Worm (Caenorhabditis elegans) whole organism, young adult: ENCODE measurements around the gene C28H8.3.

Experiments
- B0019.2 ChIP-seq: fragments of 200-800 bp; sonication (Bioruptor generic); conservative IDR thresholded peaks from 2 replicates; pipeline ENCODE4 v1.3.6; 2022; ENCODE audit warnings: missing genetic modification reagents, missing genetic modification characterization, missing compliant biosample characterization
- B0035.1 ChIP-seq: sonication (generic microtip); optimal IDR thresholded peaks from 2 replicates; lab custom pipeline; 2016; ENCODE audit warnings: missing genetic modification characterization, mild to moderate bottlenecking, missing compliant biosample characterization, missing genotype, missing genetic modification reagents
- C06A6.2 ChIP-seq: fragments of 200-800 bp; sonication (Bioruptor generic); conservative IDR thresholded peaks from 2 replicates; pipeline ENCODE4 v1.3.6; 2022; ENCODE audit warnings: missing genetic modification characterization, missing compliant biosample characterization
- D2030.7 ChIP-seq: fragments of 200-800 bp; sonication (Bioruptor generic); IDR thresholded peaks from 2 replicates; pipeline ENCODE4 v1.3.6; 2022; ENCODE audit warnings: missing genetic modification reagents, missing genetic modification characterization, missing compliant biosample characterization
- F33H1.4 ChIP-seq: fragments of 200-800 bp; sonication (Bioruptor generic); IDR thresholded peaks from 2 replicates; pipeline ENCODE4 v1.3.6; 2022; ENCODE audit warnings: missing genetic modification reagents, missing genetic modification characterization, missing compliant biosample characterization
- F37B4.10 ChIP-seq: fragments of 200-800 bp; sonication (Bioruptor generic); IDR thresholded peaks from 2 replicates; pipeline ENCODE4 v1.3.6; 2022; ENCODE audit warnings: missing genetic modification characterization, missing compliant biosample characterization
- F39B2.1 ChIP-seq: fragments of 200-800 bp; sonication (Bioruptor generic); IDR thresholded peaks from 2 replicates; pipeline ENCODE4 v1.3.6; 2022; ENCODE audit warnings: missing genetic modification reagents, missing genetic modification characterization, missing compliant biosample characterization
- F55B11.4 ChIP-seq: sonication (generic microtip); optimal IDR thresholded peaks from 2 replicates; lab custom pipeline; 2016; ENCODE audit warnings: missing compliant biosample characterization, missing genetic modification characterization, borderline replicate concordance; ENCODE audit not compliant: insufficient read depth
- K11D2.4 ChIP-seq: fragments of 200-800 bp; sonication (Bioruptor generic); IDR thresholded peaks from 2 replicates; pipeline ENCODE4 v1.3.6; 2022; ENCODE audit warnings: missing genetic modification reagents, missing genetic modification characterization, missing compliant biosample characterization
- K12H6.12 ChIP-seq: fragments of 200-800 bp; sonication (Bioruptor generic); optimal IDR thresholded peaks from 2 replicates; lab custom pipeline; 2018; ENCODE audit warnings: mild to moderate bottlenecking, missing genetic modification characterization, missing compliant biosample characterization
- T07F8.4 ChIP-seq: sonication (generic microtip); optimal IDR thresholded peaks from 2 replicates; lab custom pipeline; 2016; ENCODE audit warnings: mild to moderate bottlenecking, missing genetic modification characterization, moderate library complexity, missing compliant biosample characterization
- Y56A3A.18 ChIP-seq: fragments of 200-800 bp; sonication (Bioruptor generic); IDR thresholded peaks from 2 replicates; pipeline ENCODE4 v1.3.6; 2022; ENCODE audit warnings: missing genetic modification reagents, missing genetic modification characterization, missing compliant biosample characterization
- akir-1 ChIP-seq: fragments of 200-800 bp; sonication (Bioruptor generic); optimal IDR thresholded peaks from 2 replicates; lab custom pipeline; 2018; ENCODE audit warnings: mild to moderate bottlenecking, missing genetic modification characterization, moderate library complexity, missing compliant biosample characterization
- aptf-2 ChIP-seq: fragments of 200-800 bp; sonication (Bioruptor generic); conservative IDR thresholded peaks from 2 replicates; pipeline ENCODE4 v1.3.6; 2022; ENCODE audit warnings: missing genetic modification reagents, missing genetic modification characterization, missing compliant biosample characterization
- athp-1 ChIP-seq: sonication (generic microtip); optimal IDR thresholded peaks from 2 replicates; lab custom pipeline; 2017; ENCODE audit warnings: mild to moderate bottlenecking, missing genetic modification characterization, missing compliant biosample characterization
- attf-6 ChIP-seq: fragments of 200-800 bp; sonication (Bioruptor generic); IDR thresholded peaks from 2 replicates; pipeline ENCODE4 v1.3.6; 2022; ENCODE audit warnings: missing genetic modification reagents, missing genetic modification characterization, missing compliant biosample characterization
- ccch-3 ChIP-seq: fragments of 200-800 bp; sonication (Bioruptor generic); optimal IDR thresholded peaks from 2 replicates; lab custom pipeline; 2018; ENCODE audit warnings: mild to moderate bottlenecking, missing genetic modification characterization, missing compliant biosample characterization
- ceh-27 ChIP-seq: fragments of 200-800 bp; sonication (Bioruptor generic); optimal IDR thresholded peaks from 2 replicates; lab custom pipeline; 2018; ENCODE audit warnings: mild to moderate bottlenecking, missing genetic modification characterization, moderate library complexity, missing compliant biosample characterization
- ceh-58 ChIP-seq: fragments of 200-800 bp; sonication (Bioruptor generic); IDR thresholded peaks from 2 replicates; pipeline ENCODE4 v1.3.6; 2022; ENCODE audit warnings: missing genetic modification characterization, missing compliant biosample characterization
- ceh-91 ChIP-seq: fragments of 200-800 bp; sonication (Bioruptor generic); IDR thresholded peaks from 2 replicates; pipeline ENCODE4 v1.3.6; 2022; ENCODE audit warnings: missing genetic modification reagents, missing genetic modification characterization, missing compliant biosample characterization
- chd-7 ChIP-seq: sonication (generic microtip); optimal IDR thresholded peaks from 2 replicates; lab custom pipeline; 2016; ENCODE audit warnings: mild to moderate bottlenecking, missing genetic modification characterization, moderate library complexity, missing compliant biosample characterization
- die-1 ChIP-seq: sonication (generic microtip); optimal IDR thresholded peaks from 2 replicates; lab custom pipeline; 2016; ENCODE audit warnings: missing genotype, mild to moderate bottlenecking, missing genetic modification characterization, missing compliant biosample characterization
- dpff-1 ChIP-seq: sonication (generic microtip); optimal IDR thresholded peaks from 2 replicates; lab custom pipeline; 2017; ENCODE audit warnings: mild to moderate bottlenecking, missing genetic modification characterization, missing compliant biosample characterization
- egl-44 ChIP-seq: fragments of 200-800 bp; sonication (Bioruptor generic); IDR thresholded peaks from 2 replicates; pipeline ENCODE4 v1.3.6; 2022; ENCODE audit warnings: missing genetic modification reagents, missing genetic modification characterization, missing compliant biosample characterization
- ekl-4 ChIP-seq: fragments of 200-800 bp; sonication (Bioruptor generic); IDR thresholded peaks from 2 replicates; pipeline ENCODE4 v1.3.6; 2022; ENCODE audit warnings: missing genetic modification reagents, missing genetic modification characterization, missing compliant biosample characterization
- ets-4 ChIP-seq: fragments of 200-800 bp; sonication (Bioruptor generic); optimal IDR thresholded peaks from 2 replicates; lab custom pipeline; 2018; ENCODE audit warnings: mild to moderate bottlenecking, missing genetic modification characterization, missing compliant biosample characterization
- fkh-3 ChIP-seq: sonication (generic microtip); optimal IDR thresholded peaks from 2 replicates; lab custom pipeline; 2016; ENCODE audit warnings: mild to moderate bottlenecking, missing genetic modification characterization, missing compliant biosample characterization
- hlh-26 ChIP-seq: fragments of 200-800 bp; sonication (Bioruptor generic); conservative IDR thresholded peaks from 2 replicates; pipeline ENCODE4 v1.3.6; 2022; ENCODE audit warnings: missing genetic modification reagents, missing genetic modification characterization, missing compliant biosample characterization
- hmg-1.2 ChIP-seq: fragments of 200-800 bp; sonication (Bioruptor generic); IDR thresholded peaks from 2 replicates; pipeline ENCODE4 v1.3.6; 2022; ENCODE audit warnings: missing genetic modification reagents, missing genetic modification characterization, missing compliant biosample characterization
- hrde-1 ChIP-seq: sonication (generic microtip); optimal IDR thresholded peaks from 2 replicates; lab custom pipeline; 2016; ENCODE audit warnings: missing genetic modification characterization, mild to moderate bottlenecking, missing compliant biosample characterization, moderate library complexity, missing genotype, missing genetic modification reagents, borderline replicate concordance
- lsy-27 ChIP-seq: sonication (generic microtip); optimal IDR thresholded peaks from 2 replicates; lab custom pipeline; 2017; ENCODE audit warnings: missing genetic modification characterization, mild to moderate bottlenecking, missing compliant biosample characterization, antibody characterized with exemption, missing genotype, borderline replicate concordance; ENCODE audit not compliant: insufficient read depth
- mes-4 ChIP-seq: sonication (generic microtip); optimal IDR thresholded peaks from 2 replicates; lab custom pipeline; 2016; ENCODE audit warnings: missing genotype, missing genetic modification characterization, missing compliant biosample characterization
- nhr-179 ChIP-seq: sonication (generic microtip); optimal IDR thresholded peaks from 2 replicates; lab custom pipeline; 2016; ENCODE audit warnings: mild to moderate bottlenecking, missing genetic modification characterization, missing compliant biosample characterization
- nhr-27 ChIP-seq: fragments of 200-800 bp; sonication (Bioruptor generic); optimal IDR thresholded peaks from 2 replicates; lab custom pipeline; 2018; ENCODE audit warnings: mild to moderate bottlenecking, missing genetic modification characterization, moderate library complexity, missing compliant biosample characterization
- nhr-80 ChIP-seq: sonication (generic microtip); optimal IDR thresholded peaks from 2 replicates; lab custom pipeline; 2016; ENCODE audit warnings: missing genetic modification characterization, missing compliant biosample characterization
- nhr-90 ChIP-seq: sonication (generic microtip); optimal IDR thresholded peaks from 2 replicates; lab custom pipeline; 2016; ENCODE audit warnings: missing genotype, mild to moderate bottlenecking, missing genetic modification characterization, missing compliant biosample characterization
- pbrm-1 ChIP-seq: fragments of 200-800 bp; sonication (Bioruptor generic); IDR thresholded peaks from 2 replicates; pipeline ENCODE4 v1.3.6; 2022; ENCODE audit warnings: missing genetic modification reagents, missing genetic modification characterization, missing compliant biosample characterization
- repo-1 ChIP-seq: sonication (generic microtip); optimal IDR thresholded peaks from 2 replicates; lab custom pipeline; 2017; ENCODE audit warnings: mild to moderate bottlenecking, missing genetic modification characterization, missing compliant biosample characterization
- sdz-38 ChIP-seq: sonication (generic microtip); optimal IDR thresholded peaks from 2 replicates; lab custom pipeline; 2016; ENCODE audit warnings: missing genotype, missing genetic modification characterization, missing compliant biosample characterization
- sea-2 ChIP-seq: fragments of 200-800 bp; sonication (Bioruptor generic); IDR thresholded peaks from 2 replicates; pipeline ENCODE4 v1.3.6; 2022; ENCODE audit warnings: missing genetic modification characterization, missing compliant biosample characterization
- snpc-1.1 ChIP-seq: sonication (generic microtip); optimal IDR thresholded peaks from 2 replicates; lab custom pipeline; 2017; ENCODE audit warnings: missing genetic modification characterization, mild to moderate bottlenecking, missing compliant biosample characterization, antibody characterized with exemption, moderate library complexity, missing genotype, missing genetic modification reagents; ENCODE audit not compliant: insufficient read depth
- somi-1 ChIP-seq: fragments of 200-800 bp; sonication (Bioruptor generic); optimal IDR thresholded peaks from 2 replicates; lab custom pipeline; 2018; ENCODE audit warnings: mild to moderate bottlenecking, missing genetic modification characterization, missing compliant biosample characterization
- tbx-9 ChIP-seq: sonication (generic microtip); optimal IDR thresholded peaks from 2 replicates; lab custom pipeline; 2016; ENCODE audit warnings: borderline replicate concordance, missing genetic modification characterization, inconsistent platforms, missing compliant biosample characterization
- unc-130 ChIP-seq: sonication (generic microtip); optimal IDR thresholded peaks from 2 replicates; lab custom pipeline; 2016; ENCODE audit warnings: missing genetic modification reagents, missing genetic modification characterization, missing compliant biosample characterization
- zfh-2 ChIP-seq: fragments of 200-800 bp; sonication (Bioruptor generic); conservative IDR thresholded peaks from 2 replicates; pipeline ENCODE4 v1.3.6; 2022; ENCODE audit warnings: missing genetic modification reagents, missing genetic modification characterization, missing compliant biosample characterization
- ztf-18 ChIP-seq: sonication (generic microtip); optimal IDR thresholded peaks from 2 replicates; lab custom pipeline; 2016; ENCODE audit warnings: missing genotype, mild to moderate bottlenecking, missing genetic modification characterization, missing compliant biosample characterization
- ztf-22 ChIP-seq: fragments of 200-800 bp; sonication (Bioruptor generic); optimal IDR thresholded peaks from 2 replicates; lab custom pipeline; 2018; ENCODE audit warnings: mild to moderate bottlenecking, missing genetic modification characterization, moderate library complexity, missing compliant biosample characterization
- ztf-25 ChIP-seq: fragments of 200-800 bp; sonication (Bioruptor generic); IDR thresholded peaks from 2 replicates; pipeline ENCODE4 v1.3.6; 2022; ENCODE audit warnings: missing genetic modification reagents, missing genetic modification characterization, missing compliant biosample characterization
- ztf-6 ChIP-seq: fragments of 200-800 bp; sonication (Bioruptor generic); IDR thresholded peaks from 2 replicates; pipeline ENCODE4 v1.3.6; 2022; ENCODE audit warnings: missing genetic modification reagents, missing genetic modification characterization, missing compliant biosample characterization

C28H8.3 gene

DNA sequence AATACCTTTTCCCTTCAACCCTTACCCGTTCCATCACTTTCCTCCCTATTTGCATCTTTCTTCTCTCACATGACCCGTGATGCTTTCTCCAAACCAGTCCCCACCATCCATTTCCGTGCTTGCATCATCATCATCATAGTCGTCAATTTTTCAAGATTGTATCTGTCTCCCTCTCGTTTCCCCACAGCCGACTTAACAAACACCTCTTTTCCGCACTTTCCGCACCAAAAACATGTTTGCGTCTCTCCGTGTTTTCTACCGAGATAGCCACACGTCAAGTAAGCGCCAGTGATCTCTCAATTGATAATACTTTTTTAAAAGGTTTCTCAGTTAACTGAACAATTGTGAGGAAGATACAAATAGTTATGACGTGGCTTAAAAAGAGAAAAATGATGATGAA lies 29.5 kb downstream of the C28H8.3 start:
- TF ChIP-seq akir-1 (GFP tag; lab: Kevin White, UChicago) (no peak), T07F8.4 (tag; lab: Kevin White, UChicago) (no peak), pbrm-1 (GFP tag; lab: Robert Waterston, UW) (no peak), ccch-3 (GFP tag; lab: Kevin White, UChicago) (no peak), die-1 (peak; percentile 36), ztf-25 (GFP tag; lab: Robert Waterston, UW) (no peak), repo-1 (tag; lab: Kevin White, UChicago) (no peak), B0035.1 (tag; lab: Kevin White, UChicago) (no peak), chd-7 (tag; lab: Kevin White, UChicago) (peak; percentile 29), athp-1 (no peak), D2030.7 (GFP tag; lab: Robert Waterston, UW) (no peak), ztf-18 (tag; lab: Kevin White, UChicago) (no peak), lsy-27 (tag; lab: Kevin White, UChicago) (no peak), C06A6.2 (GFP tag; lab: Robert Waterston, UW) (peak; percentile 46; the same call in 1 of the 2 replicates), ets-4 (GFP tag; lab: Kevin White, UChicago) (no peak), ekl-4 (GFP tag; lab: Robert Waterston, UW) (0 out of 2 replicates have a peak, but pooled peaks have one; percentile 16), nhr-80 (tag; lab: Kevin White, UChicago) (peak; percentile 66), mes-4 (tag; lab: Kevin White, UChicago) (no peak), sdz-38 (tag; lab: Kevin White, UChicago) (no peak), tbx-9 (no peak), egl-44 (GFP tag; lab: Robert Waterston, UW) (no peak), nhr-179 (tag; lab: Kevin White, UChicago) (no peak), ztf-6 (GFP tag; lab: Robert Waterston, UW) (no peak), aptf-2 (GFP tag; lab: Robert Waterston, UW) (no peak), somi-1 (no peak), snpc-1.1 (no peak), nhr-90 (tag; lab: Kevin White, UChicago) (no peak), fkh-3 (tag; lab: Kevin White, UChicago) (no peak), hrde-1 (tag; lab: Kevin White, UChicago) (no peak), ceh-27 (GFP tag; lab: Kevin White, UChicago) (peak; percentile 17), attf-6 (GFP tag; lab: Robert Waterston, UW) (no peak), K12H6.12 (tag; lab: Kevin White, UChicago) (peak; percentile 57), B0019.2 (GFP tag; lab: Robert Waterston, UW) (no peak), nhr-27 (tag; lab: Kevin White, UChicago) (no peak), F55B11.4 (tag; lab: Kevin White, UChicago) (no peak), sea-2 (no peak), zfh-2 (no peak), Y56A3A.18 (GFP tag; lab: Robert Waterston, UW) (no peak), F33H1.4 (GFP tag; lab: Robert Waterston, UW) (no peak), dpff-1 (tag; lab: Kevin White, UChicago) (no peak), hlh-26 (GFP tag; lab: Robert Waterston, UW) (no peak), F39B2.1 (GFP tag; lab: Robert Waterston, UW) (no peak), ztf-22 (GFP tag; lab: Kevin White, UChicago) (no peak), F37B4.10 (GFP tag; lab: Robert Waterston, UW) (no peak), unc-130 (GFP tag; lab: Kevin White, UChicago) (no peak), ceh-58 (no peak), hmg-1.2 (GFP tag; lab: Robert Waterston, UW) (no peak), ceh-91 (no peak), K11D2.4 (GFP tag; lab: Robert Waterston, UW) (0 out of 2 replicates have a peak, but pooled peaks have one; percentile 13)
